Worm (Caenorhabditis elegans) whole organism, young adult: Measurements from ENCODE around the gene cox-6A.

Experiments used
- B0019.2 ChIP-seq: fragments of 200-800 bp; sonication (Bioruptor generic); conservative IDR thresholded peaks from 2 replicates; pipeline ENCODE4 v1.3.6; 2022; ENCODE audit warnings: missing genetic modification reagents, missing genetic modification characterization, missing compliant biosample characterization
- B0336.3 ChIP-seq: fragments of 200-800 bp; sonication (Bioruptor generic); IDR thresholded peaks from 2 replicates; pipeline ENCODE4 v1.3.6; 2022; ENCODE audit warnings: missing genetic modification characterization, missing compliant biosample characterization
- C17E4.6 ChIP-seq: fragments of 200-800 bp; sonication (Bioruptor generic); IDR thresholded peaks from 2 replicates; pipeline ENCODE4 v1.3.6; 2022; ENCODE audit warnings: missing genetic modification reagents, missing genetic modification characterization, missing compliant biosample characterization
- F55B11.4 ChIP-seq: sonication (generic microtip); optimal IDR thresholded peaks from 2 replicates; lab custom pipeline; 2016; ENCODE audit warnings: missing compliant biosample characterization, missing genetic modification characterization, borderline replicate concordance; ENCODE audit not compliant: insufficient read depth
- Y53G8AR.9 ChIP-seq: fragments of 200-800 bp; sonication (Bioruptor generic); conservative IDR thresholded peaks from 2 replicates; pipeline ENCODE4 v1.3.6; 2022; ENCODE audit warnings: missing genetic modification reagents, missing genetic modification characterization, missing compliant biosample characterization
- Y56A3A.18 ChIP-seq: fragments of 200-800 bp; sonication (Bioruptor generic); IDR thresholded peaks from 2 replicates; pipeline ENCODE4 v1.3.6; 2022; ENCODE audit warnings: missing genetic modification reagents, missing genetic modification characterization, missing compliant biosample characterization
- ZK185.1 ChIP-seq: sonication (generic microtip); optimal IDR thresholded peaks from 2 replicates; lab custom pipeline; 2016; ENCODE audit warnings: mild to moderate bottlenecking, missing genetic modification characterization, missing compliant biosample characterization; ENCODE audit not compliant: poor library complexity, severe bottlenecking
- athp-1 ChIP-seq: sonication (generic microtip); optimal IDR thresholded peaks from 2 replicates; lab custom pipeline; 2017; ENCODE audit warnings: mild to moderate bottlenecking, missing genetic modification characterization, missing compliant biosample characterization
- attf-3 ChIP-seq: fragments of 200-800 bp; sonication (Bioruptor generic); conservative IDR thresholded peaks from 2 replicates; pipeline ENCODE4 v1.3.6; 2022; ENCODE audit warnings: missing genetic modification reagents, missing genetic modification characterization, missing compliant biosample characterization
- attf-5 ChIP-seq: fragments of 200-800 bp; sonication (Bioruptor generic); optimal IDR thresholded peaks from 2 replicates; lab custom pipeline; 2018; ENCODE audit warnings: mild to moderate bottlenecking, missing genetic modification characterization, missing compliant biosample characterization
- bed-1 ChIP-seq: fragments of 200-800 bp; sonication (Bioruptor generic); IDR thresholded peaks from 2 replicates; pipeline ENCODE4 v1.3.6; 2022; ENCODE audit warnings: missing genetic modification reagents, missing genetic modification characterization, missing compliant biosample characterization
- chd-7 ChIP-seq: sonication (generic microtip); optimal IDR thresholded peaks from 2 replicates; lab custom pipeline; 2016; ENCODE audit warnings: mild to moderate bottlenecking, missing genetic modification characterization, moderate library complexity, missing compliant biosample characterization
- dox-1 ChIP-seq: fragments of 200-800 bp; sonication (Bioruptor generic); IDR thresholded peaks from 2 replicates; pipeline ENCODE4 v1.3.6; 2022; ENCODE audit warnings: missing genetic modification reagents, missing genetic modification characterization, missing compliant biosample characterization
- ekl-4 ChIP-seq: fragments of 200-800 bp; sonication (Bioruptor generic); IDR thresholded peaks from 2 replicates; pipeline ENCODE4 v1.3.6; 2022; ENCODE audit warnings: missing genetic modification reagents, missing genetic modification characterization, missing compliant biosample characterization
- ets-4 ChIP-seq: fragments of 200-800 bp; sonication (Bioruptor generic); optimal IDR thresholded peaks from 2 replicates; lab custom pipeline; 2018; ENCODE audit warnings: mild to moderate bottlenecking, missing genetic modification characterization, missing compliant biosample characterization
- gei-17 ChIP-seq: fragments of 200-800 bp; sonication (Bioruptor generic); optimal IDR thresholded peaks from 2 replicates; lab custom pipeline; 2018; ENCODE audit warnings: mild to moderate bottlenecking, missing genetic modification characterization, missing compliant biosample characterization
- him-1 ChIP-seq: sonication (generic microtip); optimal IDR thresholded peaks from 2 replicates; lab custom pipeline; 2016; ENCODE audit warnings: missing genotype, missing genetic modification reagents, missing genetic modification characterization, missing compliant biosample characterization
- hlh-12 ChIP-seq: sonication (generic microtip); optimal IDR thresholded peaks from 2 replicates; lab custom pipeline; 2016; ENCODE audit warnings: missing genetic modification characterization, missing compliant biosample characterization
- hlh-26 ChIP-seq: fragments of 200-800 bp; sonication (Bioruptor generic); conservative IDR thresholded peaks from 2 replicates; pipeline ENCODE4 v1.3.6; 2022; ENCODE audit warnings: missing genetic modification reagents, missing genetic modification characterization, missing compliant biosample characterization
- hsf-1 ChIP-seq: fragments of 200-800 bp; sonication (Bioruptor generic); IDR thresholded peaks from 2 replicates; pipeline ENCODE4 v1.3.6; 2022; ENCODE audit warnings: missing genetic modification reagents, missing genetic modification characterization, missing compliant biosample characterization
- lin-35 ChIP-seq, 3 experiments: fragments of 150-350 bp in 2 of 3; sonication (generic microtip) in 1 of 3; optimal IDR thresholded peaks; 2 replicates each; lab custom pipeline; 2014 to 2018; ENCODE audit warnings: missing biosample characterization in 3 of 3, missing genetic modification characterization in 3 of 3, missing genetic modification reagents in 3 of 3
- lin-40 ChIP-seq: sonication (generic microtip); optimal IDR thresholded peaks from 2 replicates; lab custom pipeline; 2016; ENCODE audit warnings: missing genetic modification characterization, mild to moderate bottlenecking, missing compliant biosample characterization, missing genotype, missing genetic modification reagents
- lin-54 ChIP-seq: fragments of 200-800 bp; sonication (Bioruptor generic); optimal IDR thresholded peaks from 2 replicates; lab custom pipeline; 2018; ENCODE audit warnings: mild to moderate bottlenecking, missing genetic modification characterization, missing compliant biosample characterization
- lsl-1 ChIP-seq: fragments of 200-800 bp; sonication (Bioruptor generic); optimal IDR thresholded peaks from 2 replicates; lab custom pipeline; 2018; ENCODE audit warnings: mild to moderate bottlenecking, missing genetic modification characterization, moderate library complexity, missing compliant biosample characterization
- madf-10 ChIP-seq: sonication (generic microtip); optimal IDR thresholded peaks from 2 replicates; lab custom pipeline; 2016; ENCODE audit warnings: mild to moderate bottlenecking, missing genetic modification characterization, missing compliant biosample characterization
- madf-6 ChIP-seq: fragments of 200-800 bp; sonication (Bioruptor generic); IDR thresholded peaks from 2 replicates; pipeline ENCODE4 v1.3.6; 2022; ENCODE audit warnings: missing genetic modification reagents, missing genetic modification characterization, missing compliant biosample characterization
- mcd-1 ChIP-seq: fragments of 200-800 bp; sonication (Bioruptor generic); IDR thresholded peaks from 2 replicates; pipeline ENCODE4 v1.3.6; 2022; ENCODE audit warnings: missing genetic modification reagents, missing genetic modification characterization, missing compliant biosample characterization
- mes-4 ChIP-seq: sonication (generic microtip); optimal IDR thresholded peaks from 2 replicates; lab custom pipeline; 2016; ENCODE audit warnings: missing genotype, missing genetic modification characterization, missing compliant biosample characterization
- nfya-1 ChIP-seq: sonication (generic microtip); optimal IDR thresholded peaks from 2 replicates; lab custom pipeline; 2017; ENCODE audit warnings: antibody characterized with exemption, missing compliant biosample characterization, missing genetic modification characterization, borderline replicate concordance; ENCODE audit not compliant: insufficient read depth
- nfyb-1 ChIP-seq: fragments of 200-800 bp; sonication (Bioruptor generic); IDR thresholded peaks from 2 replicates; pipeline ENCODE4 v1.3.6; 2022; ENCODE audit warnings: missing genetic modification reagents, missing genetic modification characterization, missing compliant biosample characterization
- nhr-80 ChIP-seq: sonication (generic microtip); optimal IDR thresholded peaks from 2 replicates; lab custom pipeline; 2016; ENCODE audit warnings: missing genetic modification characterization, missing compliant biosample characterization
- nhr-90 ChIP-seq: sonication (generic microtip); optimal IDR thresholded peaks from 2 replicates; lab custom pipeline; 2016; ENCODE audit warnings: missing genotype, mild to moderate bottlenecking, missing genetic modification characterization, missing compliant biosample characterization
- rcor-1 ChIP-seq: fragments of 200-800 bp; sonication (Bioruptor generic); IDR thresholded peaks from 2 replicates; pipeline ENCODE4 v1.3.6; 2022; ENCODE audit warnings: missing genetic modification reagents, missing genetic modification characterization, missing compliant biosample characterization
- repo-1 ChIP-seq: sonication (generic microtip); optimal IDR thresholded peaks from 2 replicates; lab custom pipeline; 2017; ENCODE audit warnings: mild to moderate bottlenecking, missing genetic modification characterization, missing compliant biosample characterization
- sea-2 ChIP-seq: fragments of 200-800 bp; sonication (Bioruptor generic); IDR thresholded peaks from 2 replicates; pipeline ENCODE4 v1.3.6; 2022; ENCODE audit warnings: missing genetic modification characterization, missing compliant biosample characterization
- snpc-4 ChIP-seq, 5 experiments: fragments of 150-350 bp in 1 of 5; sonication (generic microtip) in 4 of 5; optimal IDR thresholded peaks; 2 replicates each; lab custom pipeline; 2014 to 2018; ENCODE audit warnings: missing genetic modification characterization in 5 of 5, missing biosample characterization in 3 of 5, antibody characterized with exemption in 2 of 5, mild to moderate bottlenecking in 2 of 5, missing compliant biosample characterization in 2 of 5, missing genotype in 2 of 5, moderate library complexity in 2 of 5, missing genetic modification reagents in 1 of 5
- tbp1 ChIP-seq: fragments of 200-800 bp; sonication (Bioruptor generic); optimal IDR thresholded peaks from 2 replicates; lab custom pipeline; 2018; ENCODE audit warnings: mild to moderate bottlenecking, missing genetic modification characterization, missing compliant biosample characterization
- tbx-9 ChIP-seq: sonication (generic microtip); optimal IDR thresholded peaks from 2 replicates; lab custom pipeline; 2016; ENCODE audit warnings: borderline replicate concordance, missing genetic modification characterization, inconsistent platforms, missing compliant biosample characterization
- tlf-1 ChIP-seq: fragments of 200-800 bp; sonication (Bioruptor generic); optimal IDR thresholded peaks from 2 replicates; lab custom pipeline; 2018; ENCODE audit warnings: mild to moderate bottlenecking, missing genetic modification characterization, missing compliant biosample characterization
- xnd-1 ChIP-seq: sonication (generic microtip); optimal IDR thresholded peaks from 2 replicates; lab custom pipeline; 2016; ENCODE audit warnings: missing genotype, missing genetic modification reagents, missing genetic modification characterization, missing compliant biosample characterization
- ztf-18 ChIP-seq: sonication (generic microtip); optimal IDR thresholded peaks from 2 replicates; lab custom pipeline; 2016; ENCODE audit warnings: missing genotype, mild to moderate bottlenecking, missing genetic modification characterization, missing compliant biosample characterization
- ztf-22 ChIP-seq: fragments of 200-800 bp; sonication (Bioruptor generic); optimal IDR thresholded peaks from 2 replicates; lab custom pipeline; 2018; ENCODE audit warnings: mild to moderate bottlenecking, missing genetic modification characterization, moderate library complexity, missing compliant biosample characterization
- ztf-25 ChIP-seq: fragments of 200-800 bp; sonication (Bioruptor generic); IDR thresholded peaks from 2 replicates; pipeline ENCODE4 v1.3.6; 2022; ENCODE audit warnings: missing genetic modification reagents, missing genetic modification characterization, missing compliant biosample characterization
- ztf-28 ChIP-seq: fragments of 200-800 bp; sonication (Bioruptor generic); IDR thresholded peaks from 2 replicates; pipeline ENCODE4 v1.3.6; 2022; ENCODE audit warnings: missing genetic modification reagents, missing genetic modification characterization, missing compliant biosample characterization
- ztf-3 ChIP-seq: fragments of 200-800 bp; sonication (Bioruptor generic); optimal IDR thresholded peaks from 2 replicates; lab custom pipeline; 2018; ENCODE audit warnings: mild to moderate bottlenecking, missing genetic modification characterization, missing compliant biosample characterization
- ztf-6 ChIP-seq: fragments of 200-800 bp; sonication (Bioruptor generic); IDR thresholded peaks from 2 replicates; pipeline ENCODE4 v1.3.6; 2022; ENCODE audit warnings: missing genetic modification reagents, missing genetic modification characterization, missing compliant biosample characterization

The cox-6A gene

ce11 chrIII:5083304-5083703, 1.8 kb downstream of the cox-6A start:
- TF ChIP-seq ztf-22 (GFP tag; lab: Kevin White, UChicago) (peak; percentile 9), lin-40 (tag; lab: Kevin White, UChicago) (peak; percentile 38), lin-54 (GFP tag; lab: Kevin White, UChicago) (peak; percentile 4), Y53G8AR.9 (GFP tag; lab: Robert Waterston, UW) (peak; percentile 8; the same call in 1 of the 2 replicates), tbp1 (GFP tag; lab: Kevin White, UChicago) (no peak), F55B11.4 (tag; lab: Kevin White, UChicago) (no peak), nfyb-1 (GFP tag; lab: Robert Waterston, UW) (no peak), repo-1 (tag; lab: Kevin White, UChicago) (peak; percentile 30), madf-6 (peak; percentile 25; the same call in 1 of the 2 replicates), snpc-4 (GFP tag; optimal IDR thresholded peaks at IDR 0.05; lab: Kevin White, UChicago) (no peak), snpc-4 (tag; optimal IDR thresholded peaks at IDR 0.05; lab: Kevin White, UChicago) (peak in 2 of 4 experiments; percentile 32 to 45), attf-5 (peak; percentile 32), B0336.3 (0 out of 2 replicates have a peak, but pooled peaks have one; percentile 23), hlh-26 (GFP tag; lab: Robert Waterston, UW) (no peak), tlf-1 (GFP tag; lab: Kevin White, UChicago) (peak; percentile 59), sea-2 (GFP tag; lab: Robert Waterston, UW) (no peak), him-1 (peak; percentile 7), madf-10 (tag; lab: Kevin White, UChicago) (peak; percentile 2), ekl-4 (GFP tag; lab: Robert Waterston, UW) (0 out of 2 replicates have a peak, but pooled peaks have one; percentile 7), hsf-1 (GFP tag; lab: Robert Waterston, UW) (0 out of 2 replicates have a peak, but pooled peaks have one; percentile 16), ztf-6 (GFP tag; lab: Robert Waterston, UW) (no peak), Y56A3A.18 (GFP tag; lab: Robert Waterston, UW) (no peak), tbx-9 (tag; lab: Kevin White, UChicago) (no peak), athp-1 (tag; lab: Kevin White, UChicago) (no peak), lin-35 (GFP tag; optimal IDR thresholded peaks at IDR 0.05; lab: Kevin White, UChicago) (peak in 1 of 3 experiments; percentile 8), mcd-1 (GFP tag; lab: Robert Waterston, UW) (no peak), rcor-1 (no peak)

DNA sequence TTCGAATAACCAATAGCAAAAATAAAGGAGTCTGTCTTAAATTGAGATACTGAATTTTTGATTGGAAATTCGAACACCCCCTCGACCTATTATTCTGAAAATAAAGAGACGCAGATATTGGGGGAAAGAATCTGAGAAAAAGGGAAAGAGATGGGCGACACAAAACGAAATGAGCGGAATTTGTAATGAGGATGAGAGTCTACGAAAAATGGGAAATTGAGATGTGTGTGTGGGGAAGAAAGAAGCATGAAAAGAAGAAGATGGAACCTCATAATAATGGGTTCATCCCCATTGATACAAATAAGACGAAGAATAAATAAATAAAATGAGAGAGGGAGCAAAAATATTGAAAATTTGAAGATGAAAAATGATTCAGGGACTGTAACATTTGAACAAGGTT, 4.0 kb downstream of the cox-6A start, which contains the start of gene cah-1:
Gene cah-1 (minus strand): TSS at position 101 of the 400 bp plus-strand sequence.
- no peak for TF ChIP-seq hlh-12 (tag; lab: Kevin White, UChicago)
- TF ChIP-seq athp-1 (tag; lab: Kevin White, UChicago): no peak
- TF ChIP-seq chd-7 (tag; lab: Kevin White, UChicago): no peak
- TF ChIP-seq attf-3 (GFP tag; lab: Robert Waterston, UW): no peak
- TF ChIP-seq mes-4: no peak
- no peak for TF ChIP-seq ztf-28 (GFP tag; lab: Robert Waterston, UW)
- no peak for TF ChIP-seq ZK185.1
- TF ChIP-seq gei-17: no peak
- TF ChIP-seq xnd-1 (tag; lab: Kevin White, UChicago): no peak

DNA sequence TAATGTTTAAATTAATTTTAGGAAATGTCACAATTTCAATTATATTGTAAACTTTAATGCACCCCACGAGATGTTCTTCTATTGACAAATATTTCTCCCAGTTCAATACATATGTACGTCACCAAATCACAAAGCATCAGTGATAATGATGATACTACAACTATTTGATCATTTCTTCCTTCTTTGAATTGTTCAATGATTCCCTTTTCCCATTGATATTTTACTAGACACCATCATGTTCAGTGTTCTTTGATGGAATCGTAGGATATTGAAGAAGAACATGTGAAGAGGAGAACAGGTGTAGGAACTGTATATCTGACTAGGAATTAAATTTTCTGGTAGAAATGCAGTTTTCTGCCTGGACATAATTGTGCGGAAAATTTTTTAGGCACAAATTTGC, 8.0 kb downstream of the cox-6A start:
- no peak for TF ChIP-seq ztf-18
- TF ChIP-seq dox-1 (GFP tag; lab: Robert Waterston, UW): no peak
- TF ChIP-seq ztf-25: no peak
- TF ChIP-seq bed-1 (GFP tag; lab: Robert Waterston, UW): no peak
- TF ChIP-seq Y56A3A.18 (GFP tag; lab: Robert Waterston, UW): no peak
- TF ChIP-seq nhr-80 (tag; lab: Kevin White, UChicago): no peak
- no peak for TF ChIP-seq C17E4.6 (GFP tag; lab: Robert Waterston, UW)
- TF ChIP-seq nhr-90 (tag; lab: Kevin White, UChicago): no peak
- no peak for TF ChIP-seq nfya-1
- TF ChIP-seq F55B11.4 (tag; lab: Kevin White, UChicago): no peak
- no peak for TF ChIP-seq ets-4 (GFP tag; lab: Kevin White, UChicago)
- TF ChIP-seq mes-4: no peak
- no peak for TF ChIP-seq B0019.2 (GFP tag; lab: Robert Waterston, UW)
- no peak for TF ChIP-seq lsl-1 (GFP tag; lab: Kevin White, UChicago)
- TF ChIP-seq Y53G8AR.9 (GFP tag; lab: Robert Waterston, UW): no peak
- no peak for TF ChIP-seq ztf-3
